Worm (Caenorhabditis elegans) whole organism, young adult: ENCODE data around the gene rha-2.

Source experiments
- B0035.1 ChIP-seq: sonication (generic microtip); optimal IDR thresholded peaks from 2 replicates; lab custom pipeline; 2016; ENCODE audit warnings: missing genetic modification characterization, mild to moderate bottlenecking, missing compliant biosample characterization, missing genotype, missing genetic modification reagents
- C06A6.2 ChIP-seq: fragments of 200-800 bp; sonication (Bioruptor generic); conservative IDR thresholded peaks from 2 replicates; pipeline ENCODE4 v1.3.6; 2022; ENCODE audit warnings: missing genetic modification characterization, missing compliant biosample characterization
- D2030.7 ChIP-seq: fragments of 200-800 bp; sonication (Bioruptor generic); IDR thresholded peaks from 2 replicates; pipeline ENCODE4 v1.3.6; 2022; ENCODE audit warnings: missing genetic modification reagents, missing genetic modification characterization, missing compliant biosample characterization
- F22D6.2 ChIP-seq: sonication (generic microtip); optimal IDR thresholded peaks from 2 replicates; lab custom pipeline; 2016; ENCODE audit warnings: mild to moderate bottlenecking, missing genetic modification characterization, missing compliant biosample characterization
- F23B12.7 ChIP-seq: sonication (generic microtip); optimal IDR thresholded peaks from 2 replicates; lab custom pipeline; 2017; ENCODE audit warnings: missing genetic modification characterization, mild to moderate bottlenecking, missing compliant biosample characterization, antibody characterized with exemption, moderate library complexity; ENCODE audit not compliant: insufficient read depth
- F37B4.10 ChIP-seq: fragments of 200-800 bp; sonication (Bioruptor generic); IDR thresholded peaks from 2 replicates; pipeline ENCODE4 v1.3.6; 2022; ENCODE audit warnings: missing genetic modification characterization, missing compliant biosample characterization
- F49E8.2 ChIP-seq: sonication (generic microtip); optimal IDR thresholded peaks from 3 replicates; lab custom pipeline; 2017; ENCODE audit warnings: missing genetic modification characterization, mild to moderate bottlenecking, missing compliant biosample characterization, antibody characterized with exemption, moderate library complexity; ENCODE audit not compliant: insufficient read depth
- F57C9.4 ChIP-seq: sonication (generic microtip); optimal IDR thresholded peaks from 2 replicates; lab custom pipeline; 2017; ENCODE audit warnings: mild to moderate bottlenecking, missing genetic modification characterization, missing compliant biosample characterization
- Y56A3A.18 ChIP-seq: fragments of 200-800 bp; sonication (Bioruptor generic); IDR thresholded peaks from 2 replicates; pipeline ENCODE4 v1.3.6; 2022; ENCODE audit warnings: missing genetic modification reagents, missing genetic modification characterization, missing compliant biosample characterization
- ama-1 ChIP-seq, 3 experiments: fragments of 150-350 bp in 1 of 3; sonication (generic microtip) in 2 of 3; optimal IDR thresholded peaks; 2 replicates each; lab custom pipeline; 2014 to 2018; ENCODE audit warnings: missing biosample characterization in 2 of 3, missing genetic modification characterization in 2 of 3, missing genetic modification reagents in 2 of 3
- bed-1 ChIP-seq: fragments of 200-800 bp; sonication (Bioruptor generic); IDR thresholded peaks from 2 replicates; pipeline ENCODE4 v1.3.6; 2022; ENCODE audit warnings: missing genetic modification reagents, missing genetic modification characterization, missing compliant biosample characterization
- bed-2 ChIP-seq: fragments of 200-800 bp; sonication (Bioruptor generic); IDR thresholded peaks from 2 replicates; pipeline ENCODE4 v1.3.6; 2022; ENCODE audit warnings: missing genetic modification reagents, missing genetic modification characterization, missing compliant biosample characterization
- ceh-58 ChIP-seq: fragments of 200-800 bp; sonication (Bioruptor generic); IDR thresholded peaks from 2 replicates; pipeline ENCODE4 v1.3.6; 2022; ENCODE audit warnings: missing genetic modification characterization, missing compliant biosample characterization
- ceh-79 ChIP-seq: sonication (generic microtip); optimal IDR thresholded peaks from 2 replicates; lab custom pipeline; 2017; ENCODE audit warnings: mild to moderate bottlenecking, missing genetic modification characterization, missing compliant biosample characterization
- chd-7 ChIP-seq: sonication (generic microtip); optimal IDR thresholded peaks from 2 replicates; lab custom pipeline; 2016; ENCODE audit warnings: mild to moderate bottlenecking, missing genetic modification characterization, moderate library complexity, missing compliant biosample characterization
- dpl-1 ChIP-seq: fragments of 150-350 bp; optimal IDR thresholded peaks from 2 replicates; lab custom pipeline; 2014; ENCODE audit warnings: missing biosample characterization, missing genetic modification reagents, missing genetic modification characterization
- egl-18 ChIP-seq: fragments of 200-800 bp; sonication (Bioruptor generic); IDR thresholded peaks from 2 replicates; pipeline ENCODE4 v1.3.6; 2022; ENCODE audit warnings: missing genetic modification reagents, missing genetic modification characterization, missing compliant biosample characterization
- egl-44 ChIP-seq: fragments of 200-800 bp; sonication (Bioruptor generic); IDR thresholded peaks from 2 replicates; pipeline ENCODE4 v1.3.6; 2022; ENCODE audit warnings: missing genetic modification reagents, missing genetic modification characterization, missing compliant biosample characterization
- ekl-4 ChIP-seq: fragments of 200-800 bp; sonication (Bioruptor generic); IDR thresholded peaks from 2 replicates; pipeline ENCODE4 v1.3.6; 2022; ENCODE audit warnings: missing genetic modification reagents, missing genetic modification characterization, missing compliant biosample characterization
- ets-4 ChIP-seq: fragments of 200-800 bp; sonication (Bioruptor generic); optimal IDR thresholded peaks from 2 replicates; lab custom pipeline; 2018; ENCODE audit warnings: mild to moderate bottlenecking, missing genetic modification characterization, missing compliant biosample characterization
- gei-17 ChIP-seq: fragments of 200-800 bp; sonication (Bioruptor generic); optimal IDR thresholded peaks from 2 replicates; lab custom pipeline; 2018; ENCODE audit warnings: mild to moderate bottlenecking, missing genetic modification characterization, missing compliant biosample characterization
- hmg-1.2 ChIP-seq: fragments of 200-800 bp; sonication (Bioruptor generic); IDR thresholded peaks from 2 replicates; pipeline ENCODE4 v1.3.6; 2022; ENCODE audit warnings: missing genetic modification reagents, missing genetic modification characterization, missing compliant biosample characterization
- hsf-1 ChIP-seq: fragments of 200-800 bp; sonication (Bioruptor generic); IDR thresholded peaks from 2 replicates; pipeline ENCODE4 v1.3.6; 2022; ENCODE audit warnings: missing genetic modification reagents, missing genetic modification characterization, missing compliant biosample characterization
- lag-1 ChIP-seq: fragments of 200-800 bp; sonication (Bioruptor generic); IDR thresholded peaks from 2 replicates; pipeline ENCODE4 v1.3.6; 2022; ENCODE audit warnings: missing genetic modification reagents, missing genetic modification characterization, missing compliant biosample characterization
- let-526 ChIP-seq: fragments of 200-800 bp; sonication (Bioruptor generic); IDR thresholded peaks from 2 replicates; pipeline ENCODE4 v1.3.6; 2022; ENCODE audit warnings: missing genetic modification reagents, missing genetic modification characterization, missing compliant biosample characterization
- let-607 ChIP-seq, 2 experiments: fragments of 200-800 bp in 1 of 2; sonication (Bioruptor generic) in 1 of 2; sonication (generic microtip) in 1 of 2; optimal IDR thresholded peaks; 2 replicates each; lab custom pipeline; 2016 to 2018; ENCODE audit warnings: mild to moderate bottlenecking in 2 of 2, missing compliant biosample characterization in 2 of 2, missing genetic modification characterization in 2 of 2, moderate library complexity in 2 of 2, missing genotype in 1 of 2
- lin-35 ChIP-seq, 3 experiments: fragments of 150-350 bp in 2 of 3; sonication (generic microtip) in 1 of 3; optimal IDR thresholded peaks; 2 replicates each; lab custom pipeline; 2014 to 2018; ENCODE audit warnings: missing biosample characterization in 3 of 3, missing genetic modification characterization in 3 of 3, missing genetic modification reagents in 3 of 3
- madf-10 ChIP-seq: sonication (generic microtip); optimal IDR thresholded peaks from 2 replicates; lab custom pipeline; 2016; ENCODE audit warnings: mild to moderate bottlenecking, missing genetic modification characterization, missing compliant biosample characterization
- madf-8 ChIP-seq: fragments of 200-800 bp; sonication (Bioruptor generic); conservative IDR thresholded peaks from 2 replicates; pipeline ENCODE4 v1.3.6; 2022; ENCODE audit warnings: missing genetic modification reagents, missing genetic modification characterization, missing compliant biosample characterization
- nfya-2 ChIP-seq: fragments of 200-800 bp; sonication (Bioruptor generic); IDR thresholded peaks from 2 replicates; pipeline ENCODE4 v1.3.6; 2022; ENCODE audit warnings: missing genetic modification reagents, missing genetic modification characterization, missing compliant biosample characterization
- nfyb-1 ChIP-seq: fragments of 200-800 bp; sonication (Bioruptor generic); IDR thresholded peaks from 2 replicates; pipeline ENCODE4 v1.3.6; 2022; ENCODE audit warnings: missing genetic modification reagents, missing genetic modification characterization, missing compliant biosample characterization
- pbrm-1 ChIP-seq: fragments of 200-800 bp; sonication (Bioruptor generic); IDR thresholded peaks from 2 replicates; pipeline ENCODE4 v1.3.6; 2022; ENCODE audit warnings: missing genetic modification reagents, missing genetic modification characterization, missing compliant biosample characterization
- pha-4 ChIP-seq: fragments of 150-350 bp; sonication (generic microtip); optimal IDR thresholded peaks from 2 replicates; lab custom pipeline; 2014; ENCODE audit warnings: missing biosample characterization, missing genetic modification reagents, missing genetic modification characterization
- rcor-1 ChIP-seq: fragments of 200-800 bp; sonication (Bioruptor generic); IDR thresholded peaks from 2 replicates; pipeline ENCODE4 v1.3.6; 2022; ENCODE audit warnings: missing genetic modification reagents, missing genetic modification characterization, missing compliant biosample characterization
- repo-1 ChIP-seq: sonication (generic microtip); optimal IDR thresholded peaks from 2 replicates; lab custom pipeline; 2017; ENCODE audit warnings: mild to moderate bottlenecking, missing genetic modification characterization, missing compliant biosample characterization
- sea-2 ChIP-seq: fragments of 200-800 bp; sonication (Bioruptor generic); IDR thresholded peaks from 2 replicates; pipeline ENCODE4 v1.3.6; 2022; ENCODE audit warnings: missing genetic modification characterization, missing compliant biosample characterization
- snpc-1.3 ChIP-seq: sonication (generic microtip); optimal IDR thresholded peaks from 2 replicates; lab custom pipeline; 2017; ENCODE audit warnings: missing genetic modification characterization, mild to moderate bottlenecking, missing compliant biosample characterization, antibody characterized with exemption, moderate library complexity, missing genotype, missing genetic modification reagents; ENCODE audit not compliant: insufficient read depth
- snpc-3.4 ChIP-seq: sonication (generic microtip); optimal IDR thresholded peaks from 2 replicates; lab custom pipeline; 2017; ENCODE audit warnings: missing genetic modification characterization, mild to moderate bottlenecking, missing compliant biosample characterization, antibody characterized with exemption, moderate library complexity, missing genotype, missing genetic modification reagents
- snpc-4 ChIP-seq, 5 experiments: fragments of 150-350 bp in 1 of 5; sonication (generic microtip) in 4 of 5; optimal IDR thresholded peaks; 2 replicates each; lab custom pipeline; 2014 to 2018; ENCODE audit warnings: missing genetic modification characterization in 5 of 5, missing biosample characterization in 3 of 5, antibody characterized with exemption in 2 of 5, mild to moderate bottlenecking in 2 of 5, missing compliant biosample characterization in 2 of 5, missing genotype in 2 of 5, moderate library complexity in 2 of 5, missing genetic modification reagents in 1 of 5
- somi-1 ChIP-seq: fragments of 200-800 bp; sonication (Bioruptor generic); optimal IDR thresholded peaks from 2 replicates; lab custom pipeline; 2018; ENCODE audit warnings: mild to moderate bottlenecking, missing genetic modification characterization, missing compliant biosample characterization
- sptf-2 ChIP-seq: fragments of 200-800 bp; sonication (Bioruptor generic); optimal IDR thresholded peaks from 2 replicates; lab custom pipeline; 2018; ENCODE audit warnings: mild to moderate bottlenecking, missing genetic modification characterization, missing compliant biosample characterization
- tbp1 ChIP-seq: fragments of 200-800 bp; sonication (Bioruptor generic); optimal IDR thresholded peaks from 2 replicates; lab custom pipeline; 2018; ENCODE audit warnings: mild to moderate bottlenecking, missing genetic modification characterization, missing compliant biosample characterization
- tlf-1 ChIP-seq: fragments of 200-800 bp; sonication (Bioruptor generic); optimal IDR thresholded peaks from 2 replicates; lab custom pipeline; 2018; ENCODE audit warnings: mild to moderate bottlenecking, missing genetic modification characterization, missing compliant biosample characterization
- unc-62 ChIP-seq: fragments of 150-350 bp; optimal IDR thresholded peaks from 2 replicates; lab custom pipeline; 2014; ENCODE audit warnings: missing biosample characterization, missing genetic modification reagents, missing genetic modification characterization
- ztf-25 ChIP-seq: fragments of 200-800 bp; sonication (Bioruptor generic); IDR thresholded peaks from 2 replicates; pipeline ENCODE4 v1.3.6; 2022; ENCODE audit warnings: missing genetic modification reagents, missing genetic modification characterization, missing compliant biosample characterization
- ztf-26 ChIP-seq: sonication (generic microtip); optimal IDR thresholded peaks from 2 replicates; lab custom pipeline; 2017; ENCODE audit warnings: missing genetic modification characterization, missing compliant biosample characterization
- ztf-28 ChIP-seq: fragments of 200-800 bp; sonication (Bioruptor generic); IDR thresholded peaks from 2 replicates; pipeline ENCODE4 v1.3.6; 2022; ENCODE audit warnings: missing genetic modification reagents, missing genetic modification characterization, missing compliant biosample characterization

rha-2 gene

ce11 chrIII:8650235-8650817 is 36.0 kb upstream of the rha-2 start, which contains the start of gene flp-23 (continued):
- TF ChIP-seq hmg-1.2 (GFP tag; lab: Robert Waterston, UW) (peak; percentile 50), pbrm-1 (GFP tag; lab: Robert Waterston, UW) (peak; percentile 45; the same call in 1 of the 2 replicates), let-526 (GFP tag; lab: Robert Waterston, UW) (no peak), ekl-4 (GFP tag; lab: Robert Waterston, UW) (no peak), nfya-2 (no peak), lag-1 (no peak), F57C9.4 (no peak), tlf-1 (GFP tag; lab: Kevin White, UChicago) (no peak), hsf-1 (no peak), ztf-26 (tag; lab: Kevin White, UChicago) (no peak), ztf-25 (GFP tag; lab: Robert Waterston, UW) (no peak), F49E8.2 (tag; lab: Kevin White, UChicago) (peak; percentile 4), egl-44 (GFP tag; lab: Robert Waterston, UW) (no peak), gei-17 (GFP tag; lab: Kevin White, UChicago) (no peak), dpl-1 (GFP tag; lab: Kevin White, UChicago) (no peak), chd-7 (tag; lab: Kevin White, UChicago) (no peak), repo-1 (no peak), bed-1 (GFP tag; lab: Robert Waterston, UW) (no peak), rcor-1 (GFP tag; lab: Robert Waterston, UW) (0 out of 2 replicates have a peak, but pooled peaks have one; percentile 26), snpc-1.3 (peak; percentile 13), Y56A3A.18 (no peak), let-607 (tag; optimal IDR thresholded peaks at IDR 0.05; lab: Kevin White, UChicago) (no peak), nfyb-1 (GFP tag; lab: Robert Waterston, UW) (0 out of 2 replicates have a peak, but pooled peaks have one; percentile 40), F37B4.10 (GFP tag; lab: Robert Waterston, UW) (no peak), ceh-79 (tag; lab: Kevin White, UChicago) (no peak), snpc-3.4 (no peak), C06A6.2 (GFP tag; lab: Robert Waterston, UW) (no peak), bed-2 (no peak), sptf-2 (no peak), madf-8 (GFP tag; lab: Robert Waterston, UW) (no peak), ceh-58 (GFP tag; lab: Robert Waterston, UW) (no peak), lin-35 (GFP tag; optimal IDR thresholded peaks at IDR 0.05; lab: Kevin White, UChicago) (no peak), ets-4 (GFP tag; lab: Kevin White, UChicago) (no peak), somi-1 (GFP tag; lab: Kevin White, UChicago) (no peak), sea-2 (no peak), B0035.1 (tag; lab: Kevin White, UChicago) (no peak), tbp1 (GFP tag; lab: Kevin White, UChicago) (peak; percentile 90), snpc-4 (GFP tag; optimal IDR thresholded peaks at IDR 0.05; lab: Kevin White, UChicago) (peak; percentile 43), snpc-4 (tag; optimal IDR thresholded peaks at IDR 0.05; lab: Kevin White, UChicago) (peak in 1 of 4 experiments; percentile 36), ama-1 (optimal IDR thresholded peaks at IDR 0.05; lab: Kevin White, UChicago) (no peak), ama-1 (GFP tag; optimal IDR thresholded peaks at IDR 0.05; lab: Kevin White, UChicago) (no peak), D2030.7 (peak; percentile 50; the same call in 1 of the 2 replicates), ztf-28 (GFP tag; lab: Robert Waterston, UW) (no peak), F23B12.7 (no peak), pha-4 (no peak), F22D6.2 (tag; lab: Kevin White, UChicago) (no peak), unc-62 (GFP tag; lab: Kevin White, UChicago) (no peak), egl-18 (GFP tag; lab: Robert Waterston, UW) (no peak), madf-10 (tag; lab: Kevin White, UChicago) (no peak)
